Fruit fly (Drosophila melanogaster) whole organism, wandering third instar larva: ENCODE results near the gene Hipk.

Experiments
- Abd-B ChIP-seq: fragments of >200 bp; optimal IDR thresholded peaks from 2 replicates; lab custom pipeline; 2017; ENCODE audit warnings: missing biosample characterization, missing genetic modification characterization
- CG32264 ChIP-seq: fragments of 200-800 bp; sonication (Bioruptor generic); optimal IDR thresholded peaks from 2 replicates; lab custom pipeline; 2016; ENCODE audit warnings: missing biosample characterization, missing genetic modification characterization
- CG9705 ChIP-seq: fragments of 200-800 bp; sonication (Bioruptor generic); optimal IDR thresholded peaks from 2 replicates; lab custom pipeline; 2018; ENCODE audit warnings: missing biosample characterization, mild to moderate bottlenecking, missing genetic modification characterization
- CrebA ChIP-seq: fragments of 200-800 bp; sonication (Bioruptor generic); optimal IDR thresholded peaks from 2 replicates; lab custom pipeline; 2016; ENCODE audit warnings: missing biosample characterization, mild to moderate bottlenecking, missing genetic modification characterization, borderline replicate concordance
- Dfd ChIP-seq: fragments of >200 bp; optimal IDR thresholded peaks from 2 replicates; lab custom pipeline; 2017; ENCODE audit warnings: missing biosample characterization, missing genetic modification characterization
- GATAd ChIP-seq: sonication (Bioruptor generic); optimal IDR thresholded peaks from 2 replicates; lab custom pipeline; 2016; ENCODE audit warnings: missing biosample characterization, missing genetic modification characterization
- HLH106 ChIP-seq: fragments of 200-800 bp; optimal IDR thresholded peaks from 3 replicates; lab custom pipeline; 2019; ENCODE audit warnings: missing biosample characterization, mild to moderate bottlenecking, missing genetic modification characterization, moderate library complexity
- Hnf4 ChIP-seq: fragments of 200-800 bp; sonication (Bioruptor generic); optimal IDR thresholded peaks from 2 replicates; lab custom pipeline; 2016; ENCODE audit warnings: missing biosample characterization, mild to moderate bottlenecking, missing genetic modification characterization
- Hr78 ChIP-seq: fragments of >200 bp; optimal IDR thresholded peaks from 2 replicates; lab custom pipeline; 2017; ENCODE audit warnings: missing biosample characterization, missing genetic modification characterization
- Hr83 ChIP-seq: fragments of 200-300 bp; sonication (Bioruptor generic); optimal IDR thresholded peaks from 2 replicates; lab custom pipeline; 2016; ENCODE audit warnings: missing biosample characterization, mild to moderate bottlenecking, missing genetic modification characterization, moderate library complexity; ENCODE audit not compliant: poor library complexity, severe bottlenecking
- Jra ChIP-seq: sonication (Bioruptor generic); optimal IDR thresholded peaks from 2 replicates; lab custom pipeline; 2016; ENCODE audit warnings: missing biosample characterization, missing genetic modification characterization
- N ChIP-seq: fragments of >200 bp; optimal IDR thresholded peaks from 2 replicates; lab custom pipeline; 2018; ENCODE audit warnings: missing biosample characterization, missing external identifiers, missing genetic modification characterization
- OdsH ChIP-seq: fragments of 200-800 bp; sonication (Bioruptor generic); optimal IDR thresholded peaks from 2 replicates; lab custom pipeline; 2016; ENCODE audit warnings: missing biosample characterization, mild to moderate bottlenecking, missing genetic modification characterization
- Rel ChIP-seq, 2 experiments: fragments of 200-800 bp; sonication (Bioruptor generic) in 1 of 2; optimal IDR thresholded peaks; 2 replicates in 1 of 2; 3 replicates in 1 of 2; lab custom pipeline; 2016 to 2019; ENCODE audit warnings: mild to moderate bottlenecking in 2 of 2, missing biosample characterization in 2 of 2, missing genetic modification characterization in 2 of 2, moderate library complexity in 1 of 2
- Sp1 ChIP-seq: fragments of 200-800 bp; sonication (Bioruptor generic); optimal IDR thresholded peaks from 3 replicates; lab custom pipeline; 2019; ENCODE audit warnings: missing biosample characterization, mild to moderate bottlenecking, missing genetic modification characterization, moderate library complexity
- Vsx2 ChIP-seq: fragments of 200-300, 225-300 bp; sonication (Bioruptor generic); optimal IDR thresholded peaks from 2 replicates; lab custom pipeline; 2018; ENCODE audit warnings: missing biosample characterization, missing genetic modification characterization; ENCODE audit not compliant: partially characterized antibody
- br ChIP-seq: fragments of 200-800 bp; sonication (Bioruptor generic); optimal IDR thresholded peaks from 2 replicates; lab custom pipeline; 2016; ENCODE audit warnings: missing biosample characterization, missing genetic modification characterization
- brk ChIP-seq: fragments of 200-800 bp; sonication (Bioruptor generic); optimal IDR thresholded peaks from 2 replicates; lab custom pipeline; 2016; ENCODE audit warnings: missing biosample characterization, mild to moderate bottlenecking, missing genetic modification characterization
- dl ChIP-seq, 2 experiments: fragments of 175-275, 200-275 bp in 1 of 2; fragments of 200-275 bp in 1 of 2; sonication (Bioruptor generic); optimal IDR thresholded peaks; lab custom pipeline; 2018; ENCODE audit warnings: mild to moderate bottlenecking in 2 of 2, missing biosample characterization in 2 of 2, missing genetic modification characterization in 2 of 2, moderate library complexity in 2 of 2; ENCODE audit not compliant: partially characterized antibody in 2 of 2, insufficient read depth in 1 of 2
- dmrt93B ChIP-seq: fragments of 200-800 bp; sonication (Bioruptor generic); optimal IDR thresholded peaks from 2 replicates; lab custom pipeline; 2018; ENCODE audit warnings: missing biosample characterization, mild to moderate bottlenecking, missing genetic modification characterization
- dsf ChIP-seq: sonication (Bioruptor generic); optimal IDR thresholded peaks from 2 replicates; lab custom pipeline; 2016; ENCODE audit warnings: missing biosample characterization, missing genetic modification characterization, borderline replicate concordance
- ey ChIP-seq: fragments of 200-800 bp; sonication (Bioruptor generic); optimal IDR thresholded peaks from 2 replicates; lab custom pipeline; 2016; ENCODE audit warnings: missing biosample characterization, missing genetic modification characterization
- foxo ChIP-seq, 2 experiments: fragments of 200-800 bp; sonication (Bioruptor generic); optimal IDR thresholded peaks; 2 replicates in 1 of 2; 3 replicates in 1 of 2; lab custom pipeline; 2016 to 2017; ENCODE audit warnings: missing biosample characterization in 2 of 2, missing genetic modification characterization in 2 of 2
- fru ChIP-seq: fragments of 200-800 bp; sonication (Bioruptor generic); optimal IDR thresholded peaks from 3 replicates; lab custom pipeline; 2016; ENCODE audit warnings: missing biosample characterization, mild to moderate bottlenecking, missing genetic modification characterization
- h ChIP-seq: fragments of 200-800 bp; sonication (Bioruptor generic); optimal IDR thresholded peaks from 3 replicates; lab custom pipeline; 2016; ENCODE audit warnings: missing biosample characterization, mild to moderate bottlenecking, missing genetic modification characterization
- jim ChIP-seq: fragments of 175-275, 200-325 bp; sonication (Bioruptor generic); optimal IDR thresholded peaks from 2 replicates; lab custom pipeline; 2016; ENCODE audit warnings: missing biosample characterization, mild to moderate bottlenecking, missing genetic modification characterization
- lola ChIP-seq: fragments of >200 bp; optimal IDR thresholded peaks from 2 replicates; lab custom pipeline; 2017; ENCODE audit warnings: missing biosample characterization, missing genetic modification characterization
- psq ChIP-seq: fragments of 200-800 bp; sonication (Bioruptor generic); optimal IDR thresholded peaks from 3 replicates; lab custom pipeline; 2017; ENCODE audit warnings: missing biosample characterization, mild to moderate bottlenecking, missing genetic modification characterization, moderate library complexity
- rgr ChIP-seq: fragments of 200-800 bp; sonication (Bioruptor generic); optimal IDR thresholded peaks from 3 replicates; lab custom pipeline; 2016; ENCODE audit warnings: missing biosample characterization, mild to moderate bottlenecking, missing genetic modification characterization
- sv ChIP-seq: fragments of 200-800 bp; sonication (Bioruptor generic); optimal IDR thresholded peaks from 3 replicates; lab custom pipeline; 2016; ENCODE audit warnings: missing biosample characterization, missing genetic modification characterization
- tai ChIP-seq: sonication (Bioruptor generic); optimal IDR thresholded peaks from 2 replicates; lab custom pipeline; 2016; ENCODE audit warnings: missing biosample characterization, missing genetic modification characterization
- usp ChIP-seq: fragments of >200 bp; optimal IDR thresholded peaks from 2 replicates; lab custom pipeline; 2017; ENCODE audit warnings: missing biosample characterization, missing genetic modification characterization
- woc ChIP-seq: sonication (Bioruptor generic); optimal IDR thresholded peaks from 2 replicates; lab custom pipeline; 2016; ENCODE audit warnings: missing biosample characterization, mild to moderate bottlenecking, missing genetic modification characterization

Hipk gene

DNA sequence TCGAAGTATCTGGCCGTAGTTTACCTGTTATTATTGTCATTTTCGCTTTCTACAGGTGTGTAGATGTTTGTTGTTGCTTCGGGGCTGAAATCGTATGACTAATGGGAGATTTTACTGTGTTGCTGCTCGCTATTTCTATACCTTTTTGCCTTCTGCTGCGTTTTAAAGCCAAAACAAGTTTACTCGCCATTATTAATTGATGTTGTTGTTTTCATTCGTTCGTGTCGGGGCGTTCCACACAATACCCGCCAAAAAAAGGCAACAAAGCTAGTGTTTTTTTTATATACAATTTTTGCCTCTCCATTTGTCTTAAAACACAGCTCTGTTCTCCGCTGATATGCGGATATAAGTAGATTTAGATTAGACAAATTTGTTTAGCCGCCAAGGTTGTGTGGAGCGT lies 12.5 kb downstream of the Hipk start:
- TF ChIP-seq Hr83 (GFP tag; lab: Kevin White, UChicago) (no peak), brk (no peak)

DNA sequence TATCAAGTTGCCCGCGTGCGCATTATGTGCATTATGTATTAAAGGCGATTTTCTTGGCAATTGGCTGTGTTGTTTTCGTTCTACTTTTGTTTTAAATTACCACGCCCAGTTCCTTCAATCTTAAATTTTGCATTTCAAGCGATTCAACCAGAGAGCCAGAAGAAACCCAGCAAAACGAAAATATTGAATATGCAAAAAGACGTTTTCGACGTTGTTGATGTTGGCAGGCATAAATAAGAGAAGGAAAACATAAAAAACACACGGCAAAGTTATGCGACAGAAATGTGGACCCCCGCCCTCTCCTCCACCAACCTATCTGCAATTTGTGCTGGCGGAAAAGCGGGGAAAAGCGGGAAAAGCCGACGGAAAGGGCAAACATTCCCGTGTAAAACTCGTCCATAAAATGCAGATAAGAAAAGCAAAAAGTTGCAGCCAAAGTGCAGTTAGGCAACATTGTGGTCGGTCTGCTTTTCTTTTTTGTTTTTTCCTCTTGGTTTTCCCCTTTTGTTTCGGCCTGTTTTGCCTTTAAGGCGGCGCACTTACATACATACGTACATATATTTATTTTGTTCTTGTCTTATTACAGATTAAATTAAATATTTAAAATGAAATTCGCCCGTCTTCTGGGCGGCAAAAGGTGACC lies 13.2 kb downstream of the Hipk start:
- TF ChIP-seq lola (GFP tag; lab: Kevin White, UChicago): no peak
- no peak for TF ChIP-seq Rel (GFP tag; optimal IDR thresholded peaks at IDR 0.05; lab: Kevin White, UChicago)
- TF ChIP-seq Rel (tag; optimal IDR thresholded peaks at IDR 0.05; lab: Kevin White, UChicago): peak; percentile 45
- TF ChIP-seq, all 38 proteins: peak for 1

DNA sequence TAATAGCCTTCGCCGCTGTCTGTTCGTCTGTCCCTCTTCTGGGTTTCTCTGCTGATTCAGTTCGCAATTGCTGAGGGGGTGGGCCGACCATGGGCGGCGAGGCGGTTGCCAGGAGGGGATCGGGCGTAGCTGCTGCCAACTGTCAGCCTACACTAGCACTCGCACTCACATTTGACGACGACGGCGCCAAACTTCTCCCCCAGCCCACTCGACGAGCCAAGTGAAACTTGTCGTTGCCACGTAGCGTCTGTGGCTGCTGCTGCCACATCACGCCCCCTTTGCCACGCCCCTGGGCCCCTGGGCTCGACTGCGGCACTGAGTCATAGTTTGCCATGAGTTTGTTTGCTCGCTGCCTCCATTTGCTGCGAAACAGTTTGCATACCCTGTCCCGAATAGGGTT lies 14.4 kb downstream of the Hipk start:
- no peak for TF ChIP-seq Hr83 (GFP tag; lab: Kevin White, UChicago)
- peak; percentile 10 for TF ChIP-seq dmrt93B (GFP tag; lab: Kevin White, UChicago)
- TF ChIP-seq Jra: no peak
- TF ChIP-seq usp (GFP tag; lab: Kevin White, UChicago): no peak
- peak; percentile 8 for TF ChIP-seq Sp1 (GFP tag; lab: Kevin White, UChicago)
- TF ChIP-seq HLH106 (tag; lab: Kevin White, UChicago): peak; percentile 53
- TF ChIP-seq psq: peak; percentile 31
- no peak for TF ChIP-seq tai (GFP tag; lab: Kevin White, UChicago)
- no peak for TF ChIP-seq Hnf4 (GFP tag; lab: Kevin White, UChicago)
- peak; percentile 51 for TF ChIP-seq ey (GFP tag; lab: Kevin White, UChicago)
- no peak for TF ChIP-seq jim
- no peak for TF ChIP-seq dsf (GFP tag; lab: Kevin White, UChicago)
- no peak for TF ChIP-seq sv
- no peak for TF ChIP-seq N (GFP tag; lab: Kevin White, UChicago)
- TF ChIP-seq foxo (GFP tag; optimal IDR thresholded peaks at IDR 0.05; lab: Kevin White, UChicago): peak in 1 of 2 experiments; percentile 66
- peak; percentile 52 for TF ChIP-seq br
- TF ChIP-seq lola (GFP tag; lab: Kevin White, UChicago): no peak
- TF ChIP-seq h (GFP tag; lab: Kevin White, UChicago): peak; percentile 51
- no peak for TF ChIP-seq CG32264 (GFP tag; lab: Kevin White, UChicago)
- peak; percentile 41 for TF ChIP-seq fru (GFP tag; lab: Kevin White, UChicago)
- no peak for TF ChIP-seq Abd-B (GFP tag; lab: Kevin White, UChicago)
- TF ChIP-seq Hr78 (GFP tag; lab: Kevin White, UChicago): no peak
- peak; percentile 49 for TF ChIP-seq rgr (GFP tag; lab: Kevin White, UChicago)
- peak; percentile 20 for TF ChIP-seq OdsH (GFP tag; lab: Kevin White, UChicago)

DNA sequence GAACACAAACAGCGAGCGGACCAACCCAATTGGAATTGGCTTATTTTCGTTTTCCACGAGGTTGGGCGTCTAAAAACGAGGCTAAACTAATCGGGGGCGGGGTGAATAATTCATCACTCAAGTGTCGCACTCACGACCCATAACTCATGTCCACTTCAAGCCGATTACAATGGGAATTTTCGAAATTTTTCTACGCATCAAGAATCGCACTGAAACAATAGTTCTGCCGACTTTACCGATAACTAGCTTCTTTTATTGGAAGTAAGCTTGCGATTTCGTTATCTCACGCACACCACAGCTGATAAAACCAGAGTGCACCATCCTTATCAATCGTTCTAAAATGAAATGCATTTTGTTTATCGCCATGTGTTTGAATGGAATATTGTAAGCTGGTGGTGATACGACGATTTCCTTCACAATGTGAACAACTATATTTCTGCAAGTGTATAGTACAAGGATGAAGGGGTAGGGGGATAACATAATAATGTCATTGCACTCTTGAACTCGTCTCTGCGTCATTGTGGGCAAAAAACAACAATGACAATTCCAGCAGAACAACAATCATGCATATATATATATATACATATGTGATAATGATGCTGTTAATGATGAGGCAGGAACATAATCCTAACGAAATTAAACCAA lies 16.7 kb downstream of the Hipk start:
- no peak for TF ChIP-seq CrebA (GFP tag; lab: Kevin White, UChicago)
- no peak for TF ChIP-seq Rel (GFP tag; optimal IDR thresholded peaks at IDR 0.05; lab: Kevin White, UChicago)
- TF ChIP-seq Rel (tag; optimal IDR thresholded peaks at IDR 0.05; lab: Kevin White, UChicago): peak; percentile 27

DNA sequence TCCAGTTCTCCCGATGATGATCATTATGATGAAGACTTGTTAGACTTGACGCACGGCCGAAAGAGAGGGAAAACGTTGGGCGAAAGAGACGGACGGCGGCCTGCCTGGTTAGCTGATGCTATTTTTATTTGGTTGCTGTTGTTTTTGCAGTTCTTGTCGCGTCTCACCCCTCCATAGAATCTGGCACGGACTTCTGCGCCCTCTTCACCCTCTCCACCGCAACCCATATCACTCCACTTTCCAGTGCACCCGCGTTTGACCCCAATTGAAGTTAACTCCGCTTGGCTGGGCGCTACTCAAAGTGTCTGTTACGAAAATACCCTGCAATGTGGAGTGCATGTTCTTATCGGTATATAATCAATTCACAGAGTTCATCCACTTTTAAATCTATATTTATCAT lies 18.3 kb downstream of the Hipk start:
- TF ChIP-seq Dfd (peak; percentile 28), sv (no peak)

DNA sequence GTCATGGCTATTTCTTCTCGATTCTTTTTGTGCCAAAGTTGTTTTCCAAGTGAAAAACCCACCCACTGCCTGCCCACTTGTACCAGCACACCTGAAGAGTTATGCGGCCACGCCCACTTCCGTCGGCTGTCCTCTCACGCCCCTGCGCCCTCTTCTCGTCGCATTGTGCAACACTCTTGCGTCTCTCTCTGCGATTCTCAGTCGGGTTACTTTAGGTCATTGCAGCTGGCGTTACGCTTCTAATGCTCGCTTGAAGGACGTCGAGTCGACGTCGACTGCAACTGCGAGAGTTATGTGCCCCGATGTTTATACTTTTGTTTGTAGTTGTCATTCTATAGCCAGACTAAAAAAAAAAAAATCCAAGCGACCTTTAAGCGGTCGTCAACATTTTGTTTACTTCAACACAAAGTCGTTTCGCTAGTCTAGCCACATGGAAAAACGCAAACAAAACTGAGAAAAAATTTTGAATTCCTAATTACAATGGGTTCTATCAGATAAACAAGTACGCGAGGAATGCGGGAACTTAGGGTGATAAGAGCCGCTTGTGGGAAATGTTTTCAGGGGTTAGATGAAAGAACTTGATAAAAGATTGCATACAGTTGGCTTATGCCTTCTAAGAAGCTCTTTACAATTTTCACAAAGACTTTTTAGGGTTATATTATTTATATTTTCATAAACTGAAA lies 19.1 kb downstream of the Hipk start:
- no peak for TF ChIP-seq GATAd (GFP tag; lab: Kevin White, UChicago)
- no peak for TF ChIP-seq Hr83 (GFP tag; lab: Kevin White, UChicago)
- no peak for TF ChIP-seq HLH106 (tag; lab: Kevin White, UChicago)
- no peak for TF ChIP-seq psq
- no peak for TF ChIP-seq Abd-B (GFP tag; lab: Kevin White, UChicago)
- TF ChIP-seq CG9705 (GFP tag; lab: Kevin White, UChicago): no peak
- no peak for TF ChIP-seq Vsx2 (GFP tag; lab: Kevin White, UChicago)
- no peak for TF ChIP-seq dsf (GFP tag; lab: Kevin White, UChicago)
- no peak for TF ChIP-seq lola (GFP tag; lab: Kevin White, UChicago)
- TF ChIP-seq usp (GFP tag; lab: Kevin White, UChicago): no peak
- TF ChIP-seq fru (GFP tag; lab: Kevin White, UChicago): no peak
- TF ChIP-seq dl (GFP tag; optimal IDR thresholded peaks at IDR 0.05; lab: Kevin White, UChicago; ENCODE audit: insufficient read depth in 1 of 2, partially characterized antibody in 2 of 2): no peak
- TF ChIP-seq woc: no peak
- no peak for TF ChIP-seq rgr (GFP tag; lab: Kevin White, UChicago)
- no peak for TF ChIP-seq Hr78 (GFP tag; lab: Kevin White, UChicago)
- TF ChIP-seq Sp1 (GFP tag; lab: Kevin White, UChicago): no peak
